Worm (Caenorhabditis elegans) whole organism, L4/young adult: ENCODE results near the gene rps-14.

Experiments used
- W03F9.2 ChIP-seq: fragments of 150-350 bp; optimal IDR thresholded peaks from 2 replicates; lab custom pipeline; 2014; ENCODE audit warnings: missing biosample characterization, missing genetic modification characterization
- dao-5 ChIP-seq: sonication (generic microtip); optimal IDR thresholded peaks from 2 replicates; lab custom pipeline; 2016; ENCODE audit warnings: missing genotype, missing genetic modification characterization, moderate library complexity, missing compliant biosample characterization

ce11 chrIII:7141285-7141715, 38.1 kb downstream of the rps-14 start:
- no peak for TF ChIP-seq dao-5 (tag; lab: Kevin White, UChicago)
- TF ChIP-seq W03F9.2 (tag; lab: Kevin White, UChicago), result peak; percentile 66
